Fruit fly (Drosophila melanogaster): ENCODE measurements around the gene CG11771.

The CG11771 gene

dm6 chr3R:24931856-24932255, at the start of gene CG11771:
Gene CG11771 (plus strand): TSS chr3R:24932010.
- no peak for TF ChIP-seq noc (tag; optimal IDR thresholded peaks at IDR 0.05)

dm6 chr3R:24886470-24886869, 45.3 kb upstream of the CG11771 start:
- no peak for TF ChIP-seq noc (tag; optimal IDR thresholded peaks at IDR 0.05)

- TF ChIP-seq noc (tag; optimal IDR thresholded peaks at IDR 0.05): no peak
Measured at dm6 chr3R:24888418-24888817, 43.4 kb upstream of the CG11771 start.

dm6 chr3R:24889303-24889892, 42.4 kb upstream of the CG11771 start:
- no peak for TF ChIP-seq noc (tag; optimal IDR thresholded peaks at IDR 0.05)

- TF ChIP-seq noc (tag; optimal IDR thresholded peaks at IDR 0.05): no peak
Measured at dm6 chr3R:24890217-24890616, 41.6 kb upstream of the CG11771 start.

- peak; percentile 21 for TF ChIP-seq noc (tag; optimal IDR thresholded peaks at IDR 0.05)
Measured at dm6 chr3R:24890919-24891318, 40.9 kb upstream of the CG11771 start.

- peak; percentile 91 for TF ChIP-seq noc (tag; optimal IDR thresholded peaks at IDR 0.05)
Measured at dm6 chr3R:24893320-24893955, 38.4 kb upstream of the CG11771 start.

- TF ChIP-seq noc (tag; optimal IDR thresholded peaks at IDR 0.05): no peak
Measured at dm6 chr3R:24894419-24895206, 37.2 kb upstream of the CG11771 start, which contains the start of the genes CG31121 and CG11069. Gene CG31121 (minus strand): TSS chr3R:24894605. Gene CG11069 (plus strand): TSS chr3R:24894742.

- no peak for TF ChIP-seq noc (tag; optimal IDR thresholded peaks at IDR 0.05)
Measured at dm6 chr3R:24900816-24901215, 31.0 kb upstream of the CG11771 start, which contains the start of gene CG10845. Gene CG10845 (plus strand): TSS chr3R:24901116.

dm6 chr3R:24905959-24906634, 25.7 kb upstream of the CG11771 start, which contains the start of gene CG13643:
Gene CG13643 (minus strand): TSS chr3R:24906004.
- TF ChIP-seq noc (tag; optimal IDR thresholded peaks at IDR 0.05): no peak

- no peak for TF ChIP-seq noc (tag; optimal IDR thresholded peaks at IDR 0.05)
Measured at dm6 chr3R:24906648-24907047, 25.2 kb upstream of the CG11771 start.

dm6 chr3R:24908034-24908433, 23.8 kb upstream of the CG11771 start:
- no peak for TF ChIP-seq noc (tag; optimal IDR thresholded peaks at IDR 0.05)

- no peak for TF ChIP-seq noc (tag; optimal IDR thresholded peaks at IDR 0.05)
Measured at dm6 chr3R:24910097-24910496, 21.7 kb upstream of the CG11771 start.

- TF ChIP-seq noc (tag; optimal IDR thresholded peaks at IDR 0.05): no peak
Measured at dm6 chr3R:24914864-24915263, 16.9 kb upstream of the CG11771 start.

- TF ChIP-seq noc (tag; optimal IDR thresholded peaks at IDR 0.05): peak; percentile 50
Measured at dm6 chr3R:24917814-24918636, 13.8 kb upstream of the CG11771 start, which contains the start of the genes PIG-S, sud1 and CG11168. Gene PIG-S (minus strand): TSS chr3R:24917864. Gene sud1 (minus strand): TSS chr3R:24917864. Gene CG11168 (plus strand): TSS chr3R:24918106.
